Fruit fly (Drosophila melanogaster): ENCODE data around the gene elm.

- TF ChIP-seq Sin3A (optimal IDR thresholded peaks at IDR 0.05), result no peak
- no peak for TF ChIP-seq Myc (optimal IDR thresholded peaks at IDR 0.05)
- TF ChIP-seq insv (optimal IDR thresholded peaks at IDR 0.05), result no peak
- no peak for TF ChIP-seq psq (optimal IDR thresholded peaks at IDR 0.05)
- no peak for TF ChIP-seq ttk (optimal IDR thresholded peaks at IDR 0.05)
- no peak for TF ChIP-seq h (optimal IDR thresholded peaks at IDR 0.05)
Measured at dm6 chr3R:5635524-5635923, 19.1 kb downstream of the elm start, which contains the start of gene CG31546.
